Fruit fly (Drosophila melanogaster) whole organism, embryonic: Measurements from ENCODE around the gene Vinc.

ENCODE experiments used
- Bdp1 ChIP-seq: fragments of 200-800 bp; sonication (Bioruptor generic); optimal IDR thresholded peaks from 3 replicates; lab custom pipeline; 2016; ENCODE audit warnings: missing biosample characterization, missing genetic modification characterization
- Blimp-1 ChIP-seq: fragments of 200-800 bp; sonication (Bioruptor generic); optimal IDR thresholded peaks from 3 replicates; lab custom pipeline; 2018; ENCODE audit warnings: missing biosample characterization, missing genetic modification characterization, mild to moderate bottlenecking, moderate library complexity, missing genetic modification reagents
- Bteb2 ChIP-seq: fragments of 200-800 bp; sonication (Bioruptor generic); optimal IDR thresholded peaks from 2 replicates; lab custom pipeline; 2016; ENCODE audit warnings: missing biosample characterization, missing genetic modification characterization
- CG10565 ChIP-seq: fragments of 200-800 bp; sonication (Bioruptor generic); optimal IDR thresholded peaks from 3 replicates; lab custom pipeline; 2016; ENCODE audit warnings: missing biosample characterization, mild to moderate bottlenecking, missing genetic modification characterization
- CG11456 ChIP-seq: fragments of 200-800 bp; sonication (Bioruptor generic); IDR thresholded peaks from 3 replicates; pipeline ENCODE4 v1.3.6; 2022; ENCODE audit warnings: missing biosample characterization, missing genetic modification characterization
- CG13287 ChIP-seq: fragments of 200-800 bp; sonication (Bioruptor generic); IDR thresholded peaks from 2 replicates; pipeline ENCODE4 v1.3.6; 2022; ENCODE audit warnings: missing biosample characterization, missing genetic modification characterization; ENCODE audit not compliant: partially characterized antibody
- CG13424 ChIP-seq: fragments of 200-800 bp; sonication (Bioruptor generic); optimal IDR thresholded peaks from 2 replicates; lab custom pipeline; 2019; ENCODE audit warnings: missing biosample characterization, mild to moderate bottlenecking, missing genetic modification characterization, moderate library complexity
- CG14860 ChIP-seq: fragments of 200-800 bp; sonication (Bioruptor generic); IDR thresholded peaks from 3 replicates; pipeline ENCODE4 v1.3.6; 2022; ENCODE audit warnings: missing biosample characterization, missing genetic modification characterization; ENCODE audit not compliant: partially characterized antibody
- CG15269 ChIP-seq: fragments of 200-800 bp; sonication (Bioruptor generic); optimal IDR thresholded peaks from 2 replicates; lab custom pipeline; 2018; ENCODE audit warnings: missing biosample characterization, mild to moderate bottlenecking, missing genetic modification characterization, moderate library complexity
- CG15514 ChIP-seq: fragments of 200-800 bp; sonication (Bioruptor generic); optimal IDR thresholded peaks from 3 replicates; lab custom pipeline; 2017; ENCODE audit warnings: missing biosample characterization, missing genetic modification characterization, mild to moderate bottlenecking, moderate library complexity, missing genetic modification reagents
- CG16813 ChIP-seq: fragments of 200-800 bp; sonication (Bioruptor generic); IDR thresholded peaks from 3 replicates; pipeline ENCODE4 v1.3.6; 2022; ENCODE audit warnings: missing biosample characterization, missing genetic modification characterization; ENCODE audit not compliant: partially characterized antibody
- CG17361 ChIP-seq: fragments of 200-800 bp; sonication (Bioruptor generic); IDR thresholded peaks from 3 replicates; pipeline ENCODE4 v1.3.6; 2022; ENCODE audit warnings: missing biosample characterization, missing genetic modification characterization
- CG18011 ChIP-seq: fragments of 200-800 bp; sonication (Bioruptor generic); optimal IDR thresholded peaks from 2 replicates; lab custom pipeline; 2017; ENCODE audit warnings: missing biosample characterization, missing genetic modification characterization, mild to moderate bottlenecking, moderate library complexity, missing genotype
- CG30020 ChIP-seq: fragments of 200-800 bp; optimal IDR thresholded peaks from 2 replicates; lab custom pipeline; 2019; ENCODE audit warnings: missing biosample characterization, mild to moderate bottlenecking, missing genetic modification characterization, moderate library complexity
- CG34224 ChIP-seq: fragments of 200-800 bp; sonication (Bioruptor generic); IDR thresholded peaks from 3 replicates; pipeline ENCODE4 v1.3.6; 2022; ENCODE audit warnings: missing biosample characterization, missing genetic modification characterization; ENCODE audit not compliant: partially characterized antibody
- CG34376 ChIP-seq: fragments of 200-800 bp; sonication (Bioruptor generic); optimal IDR thresholded peaks from 2 replicates; lab custom pipeline; 2018; ENCODE audit warnings: missing biosample characterization, mild to moderate bottlenecking, missing genetic modification characterization
- CG7839 ChIP-seq: fragments of 200-800 bp; sonication (Bioruptor generic); optimal IDR thresholded peaks from 3 replicates; lab custom pipeline; 2018; ENCODE audit warnings: missing biosample characterization, mild to moderate bottlenecking, missing genetic modification characterization, moderate library complexity
- CG9437 ChIP-seq: fragments of 200-800 bp; sonication (Bioruptor generic); optimal IDR thresholded peaks from 2 replicates; lab custom pipeline; 2018; ENCODE audit warnings: missing biosample characterization, mild to moderate bottlenecking, missing genetic modification characterization
- ERR ChIP-seq: fragments of 200-800 bp; sonication (Bioruptor generic); optimal IDR thresholded peaks from 2 replicates; lab custom pipeline; 2016; ENCODE audit warnings: missing biosample characterization, missing genetic modification characterization
- Elba2 ChIP-seq: fragments of 200-800 bp; sonication (Bioruptor generic); optimal IDR thresholded peaks from 3 replicates; lab custom pipeline; 2016; ENCODE audit warnings: missing biosample characterization, missing genetic modification characterization
- HLHmδ ChIP-seq: fragments of 200-800 bp; sonication (Bioruptor generic); optimal IDR thresholded peaks from 2 replicates; lab custom pipeline; 2018; ENCODE audit warnings: missing biosample characterization, mild to moderate bottlenecking, missing genetic modification characterization, moderate library complexity
- Hr39 ChIP-seq: fragments of >200 bp; optimal IDR thresholded peaks from 2 replicates; lab custom pipeline; 2017
- Nf-YB ChIP-seq: fragments of 200-800 bp; sonication (Bioruptor generic); optimal IDR thresholded peaks from 3 replicates; lab custom pipeline; 2019; ENCODE audit warnings: missing biosample characterization, mild to moderate bottlenecking, missing genetic modification characterization, moderate library complexity
- Sox100B ChIP-seq: fragments of 200-800 bp; sonication (Bioruptor generic); optimal IDR thresholded peaks from 3 replicates; lab custom pipeline; 2018; ENCODE audit warnings: missing biosample characterization, mild to moderate bottlenecking, missing genetic modification characterization
- Sry-δ ChIP-seq: fragments of 200-800 bp; sonication (Bioruptor generic); optimal IDR thresholded peaks from 2 replicates; lab custom pipeline; 2016; ENCODE audit warnings: missing biosample characterization, missing genetic modification characterization
- TFAM ChIP-seq: fragments of 200-800 bp; sonication (Bioruptor generic); optimal IDR thresholded peaks from 2 replicates; lab custom pipeline; 2017; ENCODE audit warnings: missing biosample characterization, missing genetic modification characterization, inconsistent platforms
- YL-1 ChIP-seq: fragments of 200-800 bp; sonication (Bioruptor generic); optimal IDR thresholded peaks from 3 replicates; lab custom pipeline; 2017; ENCODE audit warnings: missing biosample characterization, mild to moderate bottlenecking, missing genetic modification characterization
- az2 ChIP-seq: fragments of 200-800 bp; sonication (Bioruptor generic); optimal IDR thresholded peaks from 3 replicates; lab custom pipeline; 2016; ENCODE audit warnings: missing biosample characterization, missing genetic modification characterization
- chinmo ChIP-seq: fragments of 200-800 bp; sonication (Bioruptor generic); IDR thresholded peaks from 4 replicates; pipeline ENCODE4 v1.3.6; 2022; ENCODE audit warnings: missing biosample characterization, missing genetic modification characterization; ENCODE audit not compliant: partially characterized antibody
- ci ChIP-seq: fragments of 200-800 bp; sonication (Bioruptor generic); IDR thresholded peaks from 3 replicates; pipeline ENCODE4 v1.3.6; 2022; ENCODE audit warnings: missing biosample characterization, missing genetic modification characterization
- gce ChIP-seq: fragments of 200-800 bp; sonication (Bioruptor generic); IDR thresholded peaks from 3 replicates; pipeline ENCODE4 v1.3.6; 2022; ENCODE audit warnings: missing biosample characterization, missing genetic modification characterization
- grn ChIP-seq: fragments of 200-800 bp; sonication (Bioruptor generic); optimal IDR thresholded peaks from 3 replicates; lab custom pipeline; 2017; ENCODE audit warnings: missing biosample characterization, missing genetic modification characterization
- gsb-n ChIP-seq: fragments of 200-800 bp; sonication (Bioruptor generic); optimal IDR thresholded peaks from 3 replicates; lab custom pipeline; 2018; ENCODE audit warnings: missing biosample characterization, mild to moderate bottlenecking, missing genetic modification characterization
- gt ChIP-seq: fragments of 200-800 bp; sonication (Bioruptor generic); IDR thresholded peaks from 2 replicates; pipeline ENCODE4 v1.3.6; 2022; ENCODE audit warnings: missing biosample characterization, missing genetic modification characterization
- hbn ChIP-seq: fragments of 200-800 bp; sonication (Bioruptor generic); IDR thresholded peaks from 2 replicates; pipeline ENCODE4 v1.3.6; 2022; ENCODE audit warnings: missing biosample characterization, missing genetic modification characterization; ENCODE audit not compliant: partially characterized antibody
- lola ChIP-seq, 3 experiments: fragments of >200 bp in 2 of 3; fragments of 200-800 bp in 1 of 3; sonication (Bioruptor generic) in 1 of 3; optimal IDR thresholded peaks; 2 replicates each; lab custom pipeline; 2017 to 2019; ENCODE audit warnings: missing biosample characterization in 3 of 3, missing genetic modification characterization in 3 of 3, mild to moderate bottlenecking in 1 of 3, moderate library complexity in 1 of 3
- mld ChIP-seq: fragments of 200-800 bp; sonication (Bioruptor generic); IDR thresholded peaks from 3 replicates; pipeline ENCODE4 v1.3.6; 2022; ENCODE audit warnings: missing biosample characterization, missing genetic modification characterization; ENCODE audit not compliant: partially characterized antibody
- nerfin-1 ChIP-seq: fragments of 200-800 bp; sonication (Bioruptor generic); optimal IDR thresholded peaks from 3 replicates; lab custom pipeline; 2019; ENCODE audit warnings: missing biosample characterization, mild to moderate bottlenecking, missing genetic modification characterization, moderate library complexity
- peb ChIP-seq: fragments of 200-800 bp; sonication (Bioruptor generic); IDR thresholded peaks from 2 replicates; pipeline ENCODE4 v1.3.6; 2022; ENCODE audit warnings: missing biosample characterization, missing genetic modification characterization
- pfk ChIP-seq: fragments of 200-800 bp; sonication (Bioruptor generic); optimal IDR thresholded peaks from 2 replicates; lab custom pipeline; 2018; ENCODE audit warnings: missing biosample characterization, mild to moderate bottlenecking, missing genetic modification characterization, moderate library complexity
- phol ChIP-seq: fragments of 200-800 bp; sonication (Bioruptor generic); optimal IDR thresholded peaks from 3 replicates; lab custom pipeline; 2018; ENCODE audit warnings: missing biosample characterization, mild to moderate bottlenecking, missing genetic modification characterization, moderate library complexity
- slp2 ChIP-seq: fragments of 200-800 bp; sonication (Bioruptor generic); optimal IDR thresholded peaks from 2 replicates; lab custom pipeline; 2016; ENCODE audit warnings: missing biosample characterization, missing genetic modification characterization
- sob ChIP-seq: fragments of 200-800 bp; sonication (Bioruptor generic); IDR thresholded peaks from 2 replicates; pipeline ENCODE4 v1.3.6; 2022; ENCODE audit warnings: missing biosample characterization, missing genetic modification characterization
- tna ChIP-seq: fragments of 200-800 bp; sonication (Bioruptor generic); IDR thresholded peaks from 2 replicates; pipeline ENCODE4 v1.3.6; 2022; ENCODE audit warnings: missing biosample characterization, missing genetic modification characterization; ENCODE audit not compliant: partially characterized antibody
- toy ChIP-seq: fragments of 200-800 bp; sonication (Bioruptor generic); IDR thresholded peaks from 2 replicates; pipeline ENCODE4 v1.3.6; 2022; ENCODE audit warnings: missing biosample characterization, missing genetic modification characterization
- vnd ChIP-seq: fragments of 200-800 bp; sonication (Bioruptor generic); IDR thresholded peaks from 3 replicates; pipeline ENCODE4 v1.3.6; 2022; ENCODE audit warnings: missing biosample characterization, missing genetic modification characterization; ENCODE audit not compliant: partially characterized antibody
- wek ChIP-seq: fragments of 200-800 bp; sonication (Bioruptor generic); optimal IDR thresholded peaks from 3 replicates; lab custom pipeline; 2018; ENCODE audit warnings: missing biosample characterization, mild to moderate bottlenecking, missing genetic modification characterization, moderate library complexity

The Vinc gene

DNA sequence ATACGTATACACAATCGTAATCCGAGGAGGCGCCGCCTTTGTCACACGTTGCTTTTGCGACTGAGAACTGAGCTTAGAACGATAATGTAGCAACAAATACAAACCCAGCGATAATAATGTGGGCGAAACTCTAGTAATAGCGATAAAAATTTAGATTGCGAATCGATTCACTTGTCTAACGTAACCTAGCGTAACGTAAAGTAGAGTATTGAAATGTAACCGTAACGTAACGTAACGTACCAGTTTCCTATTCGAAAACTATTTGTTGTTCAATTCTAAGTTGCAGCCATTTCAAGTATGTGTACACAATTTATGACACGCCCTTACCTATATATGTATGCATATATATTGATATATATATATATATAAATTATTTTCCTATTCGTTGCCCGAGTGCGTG, 22.4 kb upstream of the Vinc start:
- TF ChIP-seq CG13424 (tag; lab: Kevin White, UChicago) (no peak), sob (GFP tag; lab: Robert Waterston, UW) (no peak), CG9437 (peak; percentile 97), CG7839 (tag; lab: Kevin White, UChicago) (no peak), nerfin-1 (tag; lab: Kevin White, UChicago) (no peak), peb (no peak), toy (GFP tag; lab: Robert Waterston, UW) (no peak), Elba2 (GFP tag; lab: Kevin White, UChicago) (peak; percentile 11), gt (no peak), Sox100B (no peak)

DNA sequence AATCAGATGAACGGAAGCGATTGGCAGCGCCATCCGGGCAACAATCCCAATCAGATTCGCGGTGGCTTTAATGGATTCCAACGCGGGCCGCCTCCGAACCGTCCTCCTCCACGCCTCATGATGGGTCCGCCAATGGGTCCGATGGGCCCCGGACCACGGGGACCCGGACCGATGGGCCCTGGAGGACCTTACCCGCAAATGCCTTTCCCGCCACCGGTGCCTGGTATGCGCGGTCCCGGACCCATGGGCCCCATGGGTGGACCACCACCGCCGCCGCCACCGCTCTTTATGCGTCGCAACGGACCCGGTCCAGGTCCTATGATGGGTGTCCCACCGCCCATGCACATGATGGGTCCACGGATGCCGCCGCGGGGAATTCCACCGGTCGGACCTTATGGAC, 20.5 kb upstream of the Vinc start:
- TF ChIP-seq lola (GFP tag; optimal IDR thresholded peaks at IDR 0.05; lab: Kevin White, UChicago), result no peak
- TF ChIP-seq Hr39 (lab: Kevin White, UChicago), result peak; percentile 76
- no peak for TF ChIP-seq CG15269
- no peak for TF ChIP-seq az2 (GFP tag; lab: Kevin White, UChicago)
- TF ChIP-seq gsb-n (tag; lab: Kevin White, UChicago), result no peak

DNA sequence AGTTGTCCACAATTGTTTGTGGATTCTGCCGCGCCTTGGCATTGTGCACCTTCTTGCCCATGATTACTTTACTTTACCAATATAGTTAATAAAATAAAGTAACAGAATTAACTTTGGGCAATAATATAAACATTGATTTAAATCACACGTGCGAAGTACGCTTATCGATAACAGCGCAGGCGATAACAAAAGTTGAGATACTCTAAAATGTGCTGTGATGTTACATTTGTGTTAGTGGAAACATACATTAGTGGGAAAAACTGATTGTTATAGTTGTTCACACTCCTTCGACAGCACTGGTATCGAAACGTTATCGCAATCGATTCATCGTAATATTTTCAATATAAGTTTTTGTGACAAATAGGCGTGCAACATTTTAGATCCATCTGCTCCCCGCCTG, 19.5 kb upstream of the Vinc start, which contains the start of gene kz:
kz (minus strand) TSS at position 194 of the 400 bp plus-strand sequence.
- peak; percentile 95 for TF ChIP-seq vnd (GFP tag; lab: Robert Waterston, UW)
- TF ChIP-seq gce (GFP tag; lab: Robert Waterston, UW), result no peak
- TF ChIP-seq CG11456 (GFP tag; lab: Robert Waterston, UW), result no peak
- TF ChIP-seq sob (GFP tag; lab: Robert Waterston, UW), result peak; percentile 38; the same call in 1 of the 2 replicates
- TF ChIP-seq hbn, result peak; percentile 61
- TF ChIP-seq CG10565 (GFP tag; lab: Kevin White, UChicago), result no peak
- TF ChIP-seq CG9437, result peak; percentile 51
- peak; percentile 99 for TF ChIP-seq tna (GFP tag; lab: Robert Waterston, UW)
- peak; percentile 79 for TF ChIP-seq Sry-δ (GFP tag; lab: Kevin White, UChicago)
- no peak for TF ChIP-seq TFAM (GFP tag; lab: Kevin White, UChicago)
- TF ChIP-seq Blimp-1 (GFP tag; lab: Kevin White, UChicago), result no peak
- peak; percentile 94 for TF ChIP-seq CG34224 (GFP tag; lab: Robert Waterston, UW)
- no peak for TF ChIP-seq Nf-YB (GFP tag; lab: Kevin White, UChicago)
- TF ChIP-seq CG18011 (GFP tag; lab: Kevin White, UChicago), result no peak
- TF ChIP-seq Bteb2, result no peak
- TF ChIP-seq CG17361 (GFP tag; lab: Robert Waterston, UW), result no peak
- no peak for TF ChIP-seq wek (GFP tag; lab: Kevin White, UChicago)
- TF ChIP-seq chinmo (GFP tag; lab: Robert Waterston, UW), result peak; percentile 97
- TF ChIP-seq Bdp1 (GFP tag; lab: Kevin White, UChicago), result no peak
- peak; percentile 98 for TF ChIP-seq CG14860
- TF ChIP-seq YL-1, result peak; percentile 86
- no peak for TF ChIP-seq CG34376
- TF ChIP-seq grn (GFP tag; lab: Kevin White, UChicago), result no peak
- peak; percentile 93 for TF ChIP-seq CG16813 (GFP tag; lab: Robert Waterston, UW)
- no peak for TF ChIP-seq pfk (GFP tag; lab: Kevin White, UChicago)
- peak; percentile 74 for TF ChIP-seq CG15514 (GFP tag; lab: Kevin White, UChicago)
- TF ChIP-seq slp2 (GFP tag; lab: Kevin White, UChicago), result no peak
- peak; percentile 34 for TF ChIP-seq phol (tag; lab: Kevin White, UChicago)
- TF ChIP-seq mld, result peak; percentile 96
- no peak for TF ChIP-seq HLHmδ (GFP tag; lab: Kevin White, UChicago)
- TF ChIP-seq CG30020 (tag; lab: Kevin White, UChicago), result peak; percentile 94
- TF ChIP-seq ci (GFP tag; lab: Robert Waterston, UW), result 0 out of 3 replicates have a peak, but pooled peaks have one; percentile 32
- TF ChIP-seq ERR (GFP tag; lab: Kevin White, UChicago), result no peak
- TF ChIP-seq CG13287 (GFP tag; lab: Robert Waterston, UW), result peak; percentile 91
